Fruit fly (Drosophila melanogaster) whole organism, wandering third instar larva: Measurements from ENCODE around the gene mwh.

Experiments
- CG32264 ChIP-seq: fragments of 200-800 bp; sonication (Bioruptor generic); optimal IDR thresholded peaks from 2 replicates; lab custom pipeline; 2016; ENCODE audit warnings: missing biosample characterization, missing genetic modification characterization
- CG9705 ChIP-seq: fragments of 200-800 bp; sonication (Bioruptor generic); optimal IDR thresholded peaks from 2 replicates; lab custom pipeline; 2018; ENCODE audit warnings: missing biosample characterization, mild to moderate bottlenecking, missing genetic modification characterization
- CrebA ChIP-seq: fragments of 200-800 bp; sonication (Bioruptor generic); optimal IDR thresholded peaks from 2 replicates; lab custom pipeline; 2016; ENCODE audit warnings: missing biosample characterization, mild to moderate bottlenecking, missing genetic modification characterization, borderline replicate concordance
- Dfd ChIP-seq: fragments of >200 bp; optimal IDR thresholded peaks from 2 replicates; lab custom pipeline; 2017; ENCODE audit warnings: missing biosample characterization, missing genetic modification characterization
- Dif ChIP-seq: fragments of 200-275, 200-300 bp; sonication (Bioruptor generic); optimal IDR thresholded peaks from 2 replicates; lab custom pipeline; 2018; ENCODE audit warnings: missing biosample characterization, missing genetic modification characterization; ENCODE audit not compliant: partially characterized antibody
- HLH106 ChIP-seq: fragments of 200-800 bp; optimal IDR thresholded peaks from 3 replicates; lab custom pipeline; 2019; ENCODE audit warnings: missing biosample characterization, mild to moderate bottlenecking, missing genetic modification characterization, moderate library complexity
- Hnf4 ChIP-seq: fragments of 200-800 bp; sonication (Bioruptor generic); optimal IDR thresholded peaks from 2 replicates; lab custom pipeline; 2016; ENCODE audit warnings: missing biosample characterization, mild to moderate bottlenecking, missing genetic modification characterization
- Hr78 ChIP-seq: fragments of >200 bp; optimal IDR thresholded peaks from 2 replicates; lab custom pipeline; 2017; ENCODE audit warnings: missing biosample characterization, missing genetic modification characterization
- Hr83 ChIP-seq: fragments of 200-300 bp; sonication (Bioruptor generic); optimal IDR thresholded peaks from 2 replicates; lab custom pipeline; 2016; ENCODE audit warnings: missing biosample characterization, mild to moderate bottlenecking, missing genetic modification characterization, moderate library complexity; ENCODE audit not compliant: poor library complexity, severe bottlenecking
- Jra ChIP-seq: sonication (Bioruptor generic); optimal IDR thresholded peaks from 2 replicates; lab custom pipeline; 2016; ENCODE audit warnings: missing biosample characterization, missing genetic modification characterization
- Mio ChIP-seq: sonication (Bioruptor generic); optimal IDR thresholded peaks from 2 replicates; lab custom pipeline; 2016; ENCODE audit warnings: missing biosample characterization, missing genetic modification characterization
- N ChIP-seq: fragments of >200 bp; optimal IDR thresholded peaks from 2 replicates; lab custom pipeline; 2018; ENCODE audit warnings: missing biosample characterization, missing external identifiers, missing genetic modification characterization
- Rel ChIP-seq, 2 experiments: fragments of 200-800 bp; sonication (Bioruptor generic) in 1 of 2; optimal IDR thresholded peaks; 2 replicates in 1 of 2; 3 replicates in 1 of 2; lab custom pipeline; 2016 to 2019; ENCODE audit warnings: mild to moderate bottlenecking in 2 of 2, missing biosample characterization in 2 of 2, missing genetic modification characterization in 2 of 2, moderate library complexity in 1 of 2
- Sp1 ChIP-seq: fragments of 200-800 bp; sonication (Bioruptor generic); optimal IDR thresholded peaks from 3 replicates; lab custom pipeline; 2019; ENCODE audit warnings: missing biosample characterization, mild to moderate bottlenecking, missing genetic modification characterization, moderate library complexity
- Vsx2 ChIP-seq: fragments of 200-300, 225-300 bp; sonication (Bioruptor generic); optimal IDR thresholded peaks from 2 replicates; lab custom pipeline; 2018; ENCODE audit warnings: missing biosample characterization, missing genetic modification characterization; ENCODE audit not compliant: partially characterized antibody
- br ChIP-seq: fragments of 200-800 bp; sonication (Bioruptor generic); optimal IDR thresholded peaks from 2 replicates; lab custom pipeline; 2016; ENCODE audit warnings: missing biosample characterization, missing genetic modification characterization
- brk ChIP-seq: fragments of 200-800 bp; sonication (Bioruptor generic); optimal IDR thresholded peaks from 2 replicates; lab custom pipeline; 2016; ENCODE audit warnings: missing biosample characterization, mild to moderate bottlenecking, missing genetic modification characterization
- dl ChIP-seq, 2 experiments: fragments of 175-275, 200-275 bp in 1 of 2; fragments of 200-275 bp in 1 of 2; sonication (Bioruptor generic); optimal IDR thresholded peaks; lab custom pipeline; 2018; ENCODE audit warnings: mild to moderate bottlenecking in 2 of 2, missing biosample characterization in 2 of 2, missing genetic modification characterization in 2 of 2, moderate library complexity in 2 of 2; ENCODE audit not compliant: partially characterized antibody in 2 of 2, insufficient read depth in 1 of 2
- dmrt93B ChIP-seq: fragments of 200-800 bp; sonication (Bioruptor generic); optimal IDR thresholded peaks from 2 replicates; lab custom pipeline; 2018; ENCODE audit warnings: missing biosample characterization, mild to moderate bottlenecking, missing genetic modification characterization
- ey ChIP-seq: fragments of 200-800 bp; sonication (Bioruptor generic); optimal IDR thresholded peaks from 2 replicates; lab custom pipeline; 2016; ENCODE audit warnings: missing biosample characterization, missing genetic modification characterization
- foxo ChIP-seq, 2 experiments: fragments of 200-800 bp; sonication (Bioruptor generic); optimal IDR thresholded peaks; 2 replicates in 1 of 2; 3 replicates in 1 of 2; lab custom pipeline; 2016 to 2017; ENCODE audit warnings: missing biosample characterization in 2 of 2, missing genetic modification characterization in 2 of 2
- fru ChIP-seq: fragments of 200-800 bp; sonication (Bioruptor generic); optimal IDR thresholded peaks from 3 replicates; lab custom pipeline; 2016; ENCODE audit warnings: missing biosample characterization, mild to moderate bottlenecking, missing genetic modification characterization
- h ChIP-seq: fragments of 200-800 bp; sonication (Bioruptor generic); optimal IDR thresholded peaks from 3 replicates; lab custom pipeline; 2016; ENCODE audit warnings: missing biosample characterization, mild to moderate bottlenecking, missing genetic modification characterization
- jim ChIP-seq: fragments of 175-275, 200-325 bp; sonication (Bioruptor generic); optimal IDR thresholded peaks from 2 replicates; lab custom pipeline; 2016; ENCODE audit warnings: missing biosample characterization, mild to moderate bottlenecking, missing genetic modification characterization
- pan ChIP-seq: fragments of >200 bp; optimal IDR thresholded peaks from 2 replicates; lab custom pipeline; 2017
- psq ChIP-seq: fragments of 200-800 bp; sonication (Bioruptor generic); optimal IDR thresholded peaks from 3 replicates; lab custom pipeline; 2017; ENCODE audit warnings: missing biosample characterization, mild to moderate bottlenecking, missing genetic modification characterization, moderate library complexity
- rgr ChIP-seq: fragments of 200-800 bp; sonication (Bioruptor generic); optimal IDR thresholded peaks from 3 replicates; lab custom pipeline; 2016; ENCODE audit warnings: missing biosample characterization, mild to moderate bottlenecking, missing genetic modification characterization
- sage ChIP-seq: fragments of 200-800 bp; sonication (Bioruptor generic); optimal IDR thresholded peaks from 2 replicates; lab custom pipeline; 2016; ENCODE audit warnings: missing biosample characterization, mild to moderate bottlenecking, missing genetic modification characterization
- sv ChIP-seq: fragments of 200-800 bp; sonication (Bioruptor generic); optimal IDR thresholded peaks from 3 replicates; lab custom pipeline; 2016; ENCODE audit warnings: missing biosample characterization, missing genetic modification characterization
- usp ChIP-seq: fragments of >200 bp; optimal IDR thresholded peaks from 2 replicates; lab custom pipeline; 2017; ENCODE audit warnings: missing biosample characterization, missing genetic modification characterization
- woc ChIP-seq: sonication (Bioruptor generic); optimal IDR thresholded peaks from 2 replicates; lab custom pipeline; 2016; ENCODE audit warnings: missing biosample characterization, mild to moderate bottlenecking, missing genetic modification characterization

mwh gene

dm6 chr3L:1250396-1250795, 49.8 kb downstream of the mwh start, which contains the start of gene Bfc:
Gene Bfc (plus strand): TSS chr3L:1250696.
- no peak for TF ChIP-seq sv (GFP tag; lab: Kevin White, UChicago)
- TF ChIP-seq ey (GFP tag; lab: Kevin White, UChicago): no peak
- no peak for TF ChIP-seq foxo (GFP tag; optimal IDR thresholded peaks at IDR 0.05; lab: Kevin White, UChicago)
- TF ChIP-seq psq: no peak
- no peak for TF ChIP-seq dmrt93B (GFP tag; lab: Kevin White, UChicago)
- no peak for TF ChIP-seq CG9705
- no peak for TF ChIP-seq Jra
- no peak for TF ChIP-seq rgr (GFP tag; lab: Kevin White, UChicago)
- TF ChIP-seq brk: no peak
- TF ChIP-seq dl (GFP tag; optimal IDR thresholded peaks at IDR 0.05; lab: Kevin White, UChicago; ENCODE audit: insufficient read depth in 1 of 2, partially characterized antibody in 2 of 2): no peak
- no peak for TF ChIP-seq Hnf4 (GFP tag; lab: Kevin White, UChicago)
- TF ChIP-seq usp: no peak
- no peak for TF ChIP-seq pan (lab: Kevin White, UChicago)
- no peak for TF ChIP-seq CG32264 (GFP tag; lab: Kevin White, UChicago)
- no peak for TF ChIP-seq sage
- no peak for TF ChIP-seq fru (GFP tag; lab: Kevin White, UChicago)
- TF ChIP-seq Dif (GFP tag; lab: Kevin White, UChicago): no peak

dm6 chr3L:1251712-1252111, 51.1 kb downstream of the mwh start, which contains the start of the genes CG9130 and CG9133:
Gene CG9130 (plus strand): TSS chr3L:1252012.
Gene CG9133 (plus strand): TSS chr3L:1252012.
- no peak for TF ChIP-seq Jra
- TF ChIP-seq woc: no peak
- no peak for TF ChIP-seq Mio (GFP tag; lab: Kevin White, UChicago)
- TF ChIP-seq usp: no peak
- no peak for TF ChIP-seq N (GFP tag; lab: Kevin White, UChicago)
- TF ChIP-seq psq: no peak
- TF ChIP-seq Rel (GFP tag; optimal IDR thresholded peaks at IDR 0.05; lab: Kevin White, UChicago): no peak
- no peak for TF ChIP-seq Rel (tag; optimal IDR thresholded peaks at IDR 0.05; lab: Kevin White, UChicago)
- TF ChIP-seq pan (lab: Kevin White, UChicago): no peak
- no peak for TF ChIP-seq jim (GFP tag; lab: Kevin White, UChicago)
- no peak for TF ChIP-seq CG9705
- no peak for TF ChIP-seq ey (GFP tag; lab: Kevin White, UChicago)
- TF ChIP-seq rgr (GFP tag; lab: Kevin White, UChicago): no peak
- no peak for TF ChIP-seq sage

dm6 chr3L:1256061-1256780, 55.6 kb downstream of the mwh start, which contains the start of gene tfc:
Gene tfc (plus strand): TSS chr3L:1256449.
- no peak for TF ChIP-seq sv (GFP tag; lab: Kevin White, UChicago)
- no peak for TF ChIP-seq Rel (GFP tag; optimal IDR thresholded peaks at IDR 0.05; lab: Kevin White, UChicago)
- peak; percentile 17 for TF ChIP-seq Rel (tag; optimal IDR thresholded peaks at IDR 0.05; lab: Kevin White, UChicago)
- peak; percentile 9 for TF ChIP-seq rgr (GFP tag; lab: Kevin White, UChicago)
- no peak for TF ChIP-seq usp
- TF ChIP-seq Mio (GFP tag; lab: Kevin White, UChicago): no peak
- peak; percentile 17 for TF ChIP-seq Hr83
- peak in 1 of 2 experiments; percentile 10 for TF ChIP-seq foxo (GFP tag; optimal IDR thresholded peaks at IDR 0.05; lab: Kevin White, UChicago)
- no peak for TF ChIP-seq HLH106
- TF ChIP-seq br (GFP tag; lab: Kevin White, UChicago): peak; percentile 7
- peak; percentile 15 for TF ChIP-seq Sp1
- peak; percentile 65 for TF ChIP-seq h (GFP tag; lab: Kevin White, UChicago)
- TF ChIP-seq jim (GFP tag; lab: Kevin White, UChicago): peak; percentile 12
- no peak for TF ChIP-seq psq
- no peak for TF ChIP-seq CrebA (GFP tag; lab: Kevin White, UChicago)
- TF ChIP-seq Vsx2: peak; percentile 43
- peak; percentile 23 for TF ChIP-seq Dif (GFP tag; lab: Kevin White, UChicago)
- peak; percentile 35 for TF ChIP-seq fru (GFP tag; lab: Kevin White, UChicago)
- TF ChIP-seq, all 38 proteins: peak for 11

dm6 chr3L:1258547-1258946, 58.0 kb downstream of the mwh start:
- TF ChIP-seq h (GFP tag; lab: Kevin White, UChicago): no peak
- TF ChIP-seq woc: no peak
- TF ChIP-seq psq: no peak
- TF ChIP-seq Rel (GFP tag; optimal IDR thresholded peaks at IDR 0.05; lab: Kevin White, UChicago): no peak
- TF ChIP-seq Rel (tag; optimal IDR thresholded peaks at IDR 0.05; lab: Kevin White, UChicago): no peak
- no peak for TF ChIP-seq sage
- TF ChIP-seq rgr (GFP tag; lab: Kevin White, UChicago): no peak
- TF ChIP-seq dmrt93B (GFP tag; lab: Kevin White, UChicago): no peak
- TF ChIP-seq N (GFP tag; lab: Kevin White, UChicago): no peak
- no peak for TF ChIP-seq CG9705
- no peak for TF ChIP-seq brk
- TF ChIP-seq Hr83: no peak
- no peak for TF ChIP-seq Dfd (GFP tag; lab: Kevin White, UChicago)
- TF ChIP-seq br (GFP tag; lab: Kevin White, UChicago): no peak
- TF ChIP-seq Hr78 (GFP tag; lab: Kevin White, UChicago): no peak
- TF ChIP-seq Dif (GFP tag; lab: Kevin White, UChicago): no peak
